In genomic region chrX:3018670-3019069, dm6 we compare ENCODE assay signal across 1 fruit fly cellular context.
TF ChIP-seq lines count a peak whose summit lies in the region.

No protein-coding gene starts in this region.

TF ChIP-seq in whole organism, embryonic, 481 proteins besides CTCF, POLR2A, EP300 and RAD21 (continued from another document):
- TF ChIP-seq CG12942 (GFP tag; optimal IDR thresholded peaks at IDR 0.05; lab: Kevin White, UChicago) (peak; percentile 33), CG17829 (tag; optimal IDR thresholded peaks at IDR 0.05; lab: Kevin White, UChicago) (peak; percentile 59), p53 (GFP tag; optimal IDR thresholded peaks at IDR 0.05; lab: Kevin White, UChicago) (no peak), CG12219 (GFP tag; optimal IDR thresholded peaks at IDR 0.05; lab: Kevin White, UChicago) (peak; percentile 53), peb (GFP tag; IDR thresholded peaks at IDR 0.05; lab: Robert Waterston, UW) (peak; percentile 34; the same call in 1 of the 2 replicates), CG16813 (GFP tag; IDR thresholded peaks at IDR 0.05; lab: Robert Waterston, UW; ENCODE audit: partially characterized antibody) (no peak), CG8281 (tag; optimal IDR thresholded peaks at IDR 0.05; lab: Kevin White, UChicago) (peak; percentile 25), Dip2 (GFP tag; IDR thresholded peaks at IDR 0.05; lab: Robert Waterston, UW) (no peak), ap (GFP tag; IDR thresholded peaks at IDR 0.05; lab: Robert Waterston, UW) (peak; percentile 47), fu2 (GFP tag; optimal IDR thresholded peaks at IDR 0.05; lab: Kevin White, UChicago) (no peak), CG16779 (GFP tag; IDR thresholded peaks at IDR 0.05; lab: Robert Waterston, UW) (no peak), ttk (GFP tag; IDR thresholded peaks at IDR 0.05; lab: Robert Waterston, UW) (peak; percentile 49; the same call in 1 of the 2 replicates), nerfin-1 (tag; optimal IDR thresholded peaks at IDR 0.05; lab: Kevin White, UChicago) (peak; percentile 49), ken (GFP tag; IDR thresholded peaks at IDR 0.05; lab: Robert Waterston, UW) (peak; percentile 64; the same call in 1 of the 3 replicates), CG4707 (GFP tag; optimal IDR thresholded peaks at IDR 0.05; lab: Kevin White, UChicago) (no peak), aop (GFP tag; IDR thresholded peaks at IDR 0.05; lab: Robert Waterston, UW) (no peak), az2 (GFP tag; optimal IDR thresholded peaks at IDR 0.05; lab: Kevin White, UChicago) (peak; percentile 43), CG34224 (GFP tag; IDR thresholded peaks at IDR 0.05; lab: Robert Waterston, UW; ENCODE audit: partially characterized antibody) (no peak), Sox102F (GFP tag; optimal IDR thresholded peaks at IDR 0.05; lab: Kevin White, UChicago) (peak; percentile 74), Sry-δ (GFP tag; optimal IDR thresholded peaks at IDR 0.05; lab: Kevin White, UChicago) (no peak), CG5245 (GFP tag; optimal IDR thresholded peaks at IDR 0.05; lab: Kevin White, UChicago) (peak; percentile 43), CG32532 (GFP tag; IDR thresholded peaks at IDR 0.05; lab: Robert Waterston, UW) (no peak), CG13123 (GFP tag; optimal IDR thresholded peaks at IDR 0.05; lab: Kevin White, UChicago) (no peak), CG6689 (GFP tag; IDR thresholded peaks at IDR 0.05; lab: Robert Waterston, UW) (peak; percentile 75), CG11723 (GFP tag; optimal IDR thresholded peaks at IDR 0.05; lab: Kevin White, UChicago) (peak; percentile 9), toy (GFP tag; IDR thresholded peaks at IDR 0.05; lab: Robert Waterston, UW) (no peak), salm (tag; optimal IDR thresholded peaks at IDR 0.05; lab: Kevin White, UChicago) (peak; percentile 19), chn (GFP tag; optimal IDR thresholded peaks at IDR 0.05; lab: Kevin White, UChicago) (peak; percentile 29), corto (GFP tag; optimal IDR thresholded peaks at IDR 0.05; lab: Kevin White, UChicago) (peak; percentile 65), CG18619 (GFP tag; optimal IDR thresholded peaks at IDR 0.05; lab: Kevin White, UChicago) (no peak), prd (optimal IDR thresholded peaks at IDR 0.05; lab: Kevin White, UChicago) (no peak), prd (GFP tag; IDR thresholded peaks at IDR 0.05; lab: Robert Waterston, UW) (peak; percentile 70), sna (GFP tag; IDR thresholded peaks at IDR 0.05; lab: Robert Waterston, UW; ENCODE audit: partially characterized antibody) (no peak), CG6254 (GFP tag; optimal IDR thresholded peaks at IDR 0.05; lab: Kevin White, UChicago) (peak; percentile 37), ems (GFP tag; optimal IDR thresholded peaks at IDR 0.05; lab: Kevin White, UChicago) (peak; percentile 26), CG13287 (GFP tag; IDR thresholded peaks at IDR 0.05; lab: Robert Waterston, UW; ENCODE audit: partially characterized antibody) (no peak), CG11695 (GFP tag; IDR thresholded peaks at IDR 0.05; lab: Robert Waterston, UW) (peak; percentile 57; the same call in 1 of the 3 replicates), CG4820 (GFP tag; optimal IDR thresholded peaks at IDR 0.05; lab: Kevin White, UChicago) (peak; percentile 46), Mad (GFP tag; optimal IDR thresholded peaks at IDR 0.05; lab: Kevin White, UChicago) (peak; percentile 35), ATbp (GFP tag; optimal IDR thresholded peaks at IDR 0.05; lab: Kevin White, UChicago) (peak; percentile 58), Rx (GFP tag; IDR thresholded peaks at IDR 0.05; lab: Robert Waterston, UW) (0 out of 2 replicates have a peak, but pooled peaks have one; percentile 30), tll (GFP tag; optimal IDR thresholded peaks at IDR 0.05; lab: Kevin White, UChicago) (no peak), pum (GFP tag; optimal IDR thresholded peaks at IDR 0.05; lab: Kevin White, UChicago) (peak; percentile 34), sima (GFP tag; optimal IDR thresholded peaks at IDR 0.05; lab: Kevin White, UChicago) (no peak), CG1602 (GFP tag; optimal IDR thresholded peaks at IDR 0.05; lab: Kevin White, UChicago) (peak; percentile 41), hb (GFP tag; IDR thresholded peaks at IDR 0.05; lab: Robert Waterston, UW; ENCODE audit: partially characterized antibody) (no peak), CG31224 (GFP tag; IDR thresholded peaks at IDR 0.05; lab: Robert Waterston, UW) (no peak), E2f1 (GFP tag; IDR thresholded peaks at IDR 0.05; lab: Robert Waterston, UW) (peak; percentile 59), CG15696 (tag; optimal IDR thresholded peaks at IDR 0.05; lab: Kevin White, UChicago) (peak; percentile 25), unc-4 (GFP tag; IDR thresholded peaks at IDR 0.05; lab: Robert Waterston, UW; ENCODE audit: partially characterized antibody) (no peak), CG10147 (GFP tag; optimal IDR thresholded peaks at IDR 0.05; lab: Kevin White, UChicago) (no peak), ind (GFP tag; optimal IDR thresholded peaks at IDR 0.05; lab: Kevin White, UChicago) (peak; percentile 48), CG11696 (GFP tag; IDR thresholded peaks at IDR 0.05; lab: Robert Waterston, UW) (0 out of 2 replicates have a peak, but pooled peaks have one; percentile 44), tgo (GFP tag; IDR thresholded peaks at IDR 0.05; lab: Robert Waterston, UW) (peak; percentile 70), Blimp-1 (GFP tag; optimal IDR thresholded peaks at IDR 0.05; lab: Kevin White, UChicago) (peak; percentile 76), CG14441 (GFP tag; IDR thresholded peaks at IDR 0.05; lab: Robert Waterston, UW) (peak; percentile 74), pan (optimal IDR thresholded peaks at IDR 0.05; lab: Kevin White, UChicago) (no peak), pan (GFP tag; optimal IDR thresholded peaks at IDR 0.05 in 1 of 2, IDR thresholded peaks at IDR 0.05 in 1 of 2) (peak in 1 of 2 experiments; percentile 73), fd96Cb (tag; optimal IDR thresholded peaks at IDR 0.05; lab: Kevin White, UChicago) (peak; percentile 70), Camta (GFP tag; optimal IDR thresholded peaks at IDR 0.05; lab: Kevin White, UChicago) (peak; percentile 16), Hmr (GFP tag; optimal IDR thresholded peaks at IDR 0.05; lab: Kevin White, UChicago) (peak; percentile 3), CG3726 (GFP tag; IDR thresholded peaks at IDR 0.05; lab: Robert Waterston, UW) (no peak), CG12236 (GFP tag; optimal IDR thresholded peaks at IDR 0.05; lab: Kevin White, UChicago) (no peak), CG2120 (GFP tag; optimal IDR thresholded peaks at IDR 0.05; lab: Kevin White, UChicago) (no peak), Lhr (GFP tag; optimal IDR thresholded peaks at IDR 0.05; lab: Kevin White, UChicago) (peak; percentile 13), TFAM (GFP tag; optimal IDR thresholded peaks at IDR 0.05; lab: Kevin White, UChicago) (no peak), ab (GFP tag; optimal IDR thresholded peaks at IDR 0.05; lab: Kevin White, UChicago) (no peak), CG17568 (GFP tag; optimal IDR thresholded peaks at IDR 0.05; lab: Kevin White, UChicago) (peak; percentile 4), Nf-YC (tag; optimal IDR thresholded peaks at IDR 0.05; lab: Kevin White, UChicago) (no peak), ewg (GFP tag; optimal IDR thresholded peaks at IDR 0.05; lab: Kevin White, UChicago) (peak; percentile 23), lbe (GFP tag; optimal IDR thresholded peaks at IDR 0.05; lab: Kevin White, UChicago) (peak; percentile 76), Oli (tag; optimal IDR thresholded peaks at IDR 0.05; lab: Kevin White, UChicago) (peak; percentile 77), tin (GFP tag; optimal IDR thresholded peaks at IDR 0.05; lab: Kevin White, UChicago) (peak; percentile 45), gsb-n (tag; optimal IDR thresholded peaks at IDR 0.05; lab: Kevin White, UChicago) (peak; percentile 76), CG15479 (GFP tag; optimal IDR thresholded peaks at IDR 0.05; lab: Kevin White, UChicago) (no peak), ro (GFP tag; IDR thresholded peaks at IDR 0.05; lab: Robert Waterston, UW) (no peak; the same call in 1 of the 2 replicates), CG7556 (GFP tag; optimal IDR thresholded peaks at IDR 0.05; lab: Kevin White, UChicago) (peak; percentile 48), MTF-1 (GFP tag; optimal IDR thresholded peaks at IDR 0.05; lab: Kevin White, UChicago; ENCODE audit: borderline replicate concordance) (no peak), CG10267 (tag; optimal IDR thresholded peaks at IDR 0.05; lab: Kevin White, UChicago) (peak; percentile 63), hbn (GFP tag; IDR thresholded peaks at IDR 0.05; lab: Robert Waterston, UW; ENCODE audit: partially characterized antibody) (no peak), CG31365 (tag; optimal IDR thresholded peaks at IDR 0.05; lab: Kevin White, UChicago) (no peak), klu (GFP tag; IDR thresholded peaks at IDR 0.05; lab: Robert Waterston, UW) (0 out of 2 replicates have a peak, but pooled peaks have one; percentile 9), odd (GFP tag; optimal IDR thresholded peaks at IDR 0.05; lab: Kevin White, UChicago) (no peak), nom (GFP tag; optimal IDR thresholded peaks at IDR 0.05; lab: Kevin White, UChicago) (peak; percentile 76), Pdp1 (GFP tag; optimal IDR thresholded peaks at IDR 0.05; lab: Kevin White, UChicago) (peak; percentile 19 to 38), BtbVII (GFP tag; optimal IDR thresholded peaks at IDR 0.05; lab: Kevin White, UChicago) (no peak), esg (GFP tag; conservative IDR thresholded peaks at IDR 0.05; lab: Robert Waterston, UW) (peak; percentile 59), CG15269 (tag; optimal IDR thresholded peaks at IDR 0.05; lab: Kevin White, UChicago) (peak; percentile 76), CG12769 (tag; optimal IDR thresholded peaks at IDR 0.05; lab: Kevin White, UChicago) (no peak), hkb (optimal IDR thresholded peaks at IDR 0.05; lab: Kevin White, UChicago) (no peak), hkb (GFP tag; IDR thresholded peaks at IDR 0.05; lab: Robert Waterston, UW) (peak; percentile 76), CG10366 (GFP tag; IDR thresholded peaks at IDR 0.05; lab: Robert Waterston, UW) (peak; percentile 67), CG4730 (GFP tag; IDR thresholded peaks at IDR 0.05; lab: Robert Waterston, UW) (peak; percentile 52), Dip3 (GFP tag; optimal IDR thresholded peaks at IDR 0.05; lab: Kevin White, UChicago) (no peak), sob (GFP tag; IDR thresholded peaks at IDR 0.05; lab: Robert Waterston, UW) (0 out of 2 replicates have a peak, but pooled peaks have one; percentile 21), CG1647 (GFP tag; optimal IDR thresholded peaks at IDR 0.05; lab: Kevin White, UChicago) (peak; percentile 18), run (tag; optimal IDR thresholded peaks at IDR 0.05; lab: Kevin White, UChicago) (peak; percentile 17), dan (GFP tag; IDR thresholded peaks at IDR 0.05; lab: Robert Waterston, UW) (no peak), zfh1 (GFP tag; IDR thresholded peaks at IDR 0.05; lab: Robert Waterston, UW) (peak; percentile 71), Scr (GFP tag; IDR thresholded peaks at IDR 0.05; lab: Robert Waterston, UW; ENCODE audit: partially characterized antibody) (no peak), CG11504 (tag; optimal IDR thresholded peaks at IDR 0.05; lab: Kevin White, UChicago) (peak; percentile 80), dm (GFP tag; optimal IDR thresholded peaks at IDR 0.05; lab: Kevin White, UChicago) (peak; percentile 3), cas (GFP tag; IDR thresholded peaks at IDR 0.05; lab: Robert Waterston, UW) (no peak), yki (optimal IDR thresholded peaks at IDR 0.05; lab: Kevin White, UChicago) (no peak), jing (GFP tag; optimal IDR thresholded peaks at IDR 0.05; lab: Kevin White, UChicago) (no peak), CG14050 (GFP tag; IDR thresholded peaks at IDR 0.05; lab: Robert Waterston, UW) (0 out of 3 replicates have a peak, but pooled peaks have one; percentile 45), CG33213 (GFP tag; optimal IDR thresholded peaks at IDR 0.05; lab: Kevin White, UChicago) (no peak), sqz (GFP tag; optimal IDR thresholded peaks at IDR 0.05; lab: Kevin White, UChicago) (peak; percentile 52), CG10979 (tag; optimal IDR thresholded peaks at IDR 0.05; lab: Kevin White, UChicago) (peak; percentile 78), Spps (tag; optimal IDR thresholded peaks at IDR 0.05; lab: Kevin White, UChicago) (peak; percentile 35), CG14860 (GFP tag; IDR thresholded peaks at IDR 0.05; lab: Robert Waterston, UW; ENCODE audit: partially characterized antibody) (no peak), CG8089 (GFP tag; optimal IDR thresholded peaks at IDR 0.05; lab: Kevin White, UChicago) (peak; percentile 10), Xrp1 (GFP tag; IDR thresholded peaks at IDR 0.05; lab: Robert Waterston, UW) (peak; percentile 75), tx (GFP tag; optimal IDR thresholded peaks at IDR 0.05; lab: Kevin White, UChicago) (no peak), sisA (GFP tag; IDR thresholded peaks at IDR 0.05; lab: Robert Waterston, UW) (peak; percentile 59), Atf3 (GFP tag; optimal IDR thresholded peaks at IDR 0.05; lab: Kevin White, UChicago) (peak; percentile 21), CG12104 (GFP tag; optimal IDR thresholded peaks at IDR 0.05; lab: Kevin White, UChicago) (peak; percentile 24), seq (GFP tag; IDR thresholded peaks at IDR 0.05; lab: Robert Waterston, UW) (peak; percentile 67), Poxn (GFP tag; IDR thresholded peaks at IDR 0.05; lab: Robert Waterston, UW) (no peak), D (optimal IDR thresholded peaks at IDR 0.05; lab: Kevin White, UChicago) (no peak), D (GFP tag; optimal IDR thresholded peaks at IDR 0.05; lab: Kevin White, UChicago) (peak; percentile 56), CG1603 (tag; optimal IDR thresholded peaks at IDR 0.05; lab: Kevin White, UChicago) (no peak), fru (optimal IDR thresholded peaks at IDR 0.05; lab: Kevin White, UChicago) (no peak), CG11085 (GFP tag; IDR thresholded peaks at IDR 0.05; lab: Robert Waterston, UW) (no peak), CG10654 (GFP tag; optimal IDR thresholded peaks at IDR 0.05; lab: Kevin White, UChicago) (peak; percentile 14), CG15514 (GFP tag; optimal IDR thresholded peaks at IDR 0.05; lab: Kevin White, UChicago) (no peak), oc (tag; optimal IDR thresholded peaks at IDR 0.05; lab: Kevin White, UChicago) (peak; percentile 58), dmrt11E (tag; optimal IDR thresholded peaks at IDR 0.05; lab: Kevin White, UChicago) (peak; percentile 75)
TF ChIP-seq in whole organism, embryonic: peak in this region for 217.
